Worm (Caenorhabditis elegans) whole organism, L4/young adult: ENCODE data around the gene T28D6.6.

Experiments
- W03F9.2 ChIP-seq: fragments of 150-350 bp; optimal IDR thresholded peaks from 2 replicates; lab custom pipeline; 2014; ENCODE audit warnings: missing biosample characterization, missing genetic modification characterization
- him-1 ChIP-seq: sonication (generic microtip); optimal IDR thresholded peaks from 2 replicates; lab custom pipeline; 2016; ENCODE audit warnings: missing genotype, missing genetic modification reagents, missing genetic modification characterization, missing compliant biosample characterization

DNA sequence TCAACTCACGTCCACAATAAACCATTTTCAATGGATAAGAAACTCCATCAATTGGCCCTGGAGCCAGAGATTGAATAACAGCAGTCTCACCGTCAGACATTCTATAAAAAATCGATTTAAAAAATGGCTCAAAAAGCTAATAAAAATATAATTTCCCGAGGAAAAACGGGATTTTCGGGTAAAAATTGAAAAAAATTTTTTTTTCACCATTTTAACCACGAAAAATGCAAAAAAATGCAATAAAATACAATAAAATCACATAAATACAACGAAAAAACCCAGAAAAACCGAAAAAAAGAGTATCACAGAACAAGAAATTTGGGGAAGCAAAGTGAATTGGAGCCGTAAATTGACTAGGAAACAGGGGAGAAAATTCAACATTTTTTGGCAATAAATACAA lies 64.1 kb downstream of the T28D6.6 start, which contains the start of gene Y47D3A.21:
- TF ChIP-seq him-1 (tag; lab: Kevin White, UChicago): no peak
- no peak for TF ChIP-seq W03F9.2 (tag; lab: Kevin White, UChicago)
